Worm (Caenorhabditis elegans) whole organism, early embryonic: ENCODE data around the gene F44D12.8.

Experiments
- B0310.2 ChIP-seq: sonication (generic microtip); optimal IDR thresholded peaks from 2 replicates; lab custom pipeline; 2016; ENCODE audit warnings: mild to moderate bottlenecking, missing genetic modification characterization, missing compliant biosample characterization
- F13C5.2 ChIP-seq: sonication (generic microtip); optimal IDR thresholded peaks from 2 replicates; lab custom pipeline; 2017; ENCODE audit warnings: mild to moderate bottlenecking, missing genetic modification characterization, inconsistent platforms, missing compliant biosample characterization
- aly-1 ChIP-seq: sonication (generic microtip); optimal IDR thresholded peaks from 2 replicates; lab custom pipeline; 2016; ENCODE audit warnings: missing genetic modification characterization, missing compliant biosample characterization
- ama-1 ChIP-seq: fragments of 150-350 bp; optimal IDR thresholded peaks from 2 replicates; lab custom pipeline; 2014
- ceh-13 ChIP-seq: fragments of 200-800 bp; sonication (Bioruptor generic); optimal IDR thresholded peaks from 2 replicates; lab custom pipeline; 2018; ENCODE audit warnings: mild to moderate bottlenecking, missing genetic modification characterization, missing compliant biosample characterization
- ceh-36 ChIP-seq: sonication (generic microtip); optimal IDR thresholded peaks from 2 replicates; lab custom pipeline; 2016; ENCODE audit warnings: missing genetic modification characterization, inconsistent platforms, missing compliant biosample characterization
- ets-7 ChIP-seq: sonication (generic microtip); optimal IDR thresholded peaks from 2 replicates; lab custom pipeline; 2016; ENCODE audit warnings: missing genotype, missing genetic modification characterization, missing compliant biosample characterization
- flt-1 ChIP-seq: fragments of 200-800 bp; sonication (Bioruptor generic); IDR thresholded peaks from 2 replicates; pipeline ENCODE4 v1.3.6; 2022; ENCODE audit warnings: missing genetic modification characterization, missing compliant biosample characterization
- hmbx-1 ChIP-seq: sonication (generic microtip); optimal IDR thresholded peaks from 2 replicates; lab custom pipeline; 2016; ENCODE audit warnings: mild to moderate bottlenecking, missing genetic modification characterization, missing compliant biosample characterization
- hmg-4 ChIP-seq: fragments of 200-800 bp; sonication (Bioruptor generic); optimal IDR thresholded peaks from 2 replicates; lab custom pipeline; 2018; ENCODE audit warnings: mild to moderate bottlenecking, missing genetic modification characterization, missing compliant biosample characterization
- hnd-1 ChIP-seq: sonication (generic microtip); optimal IDR thresholded peaks from 2 replicates; lab custom pipeline; 2016; ENCODE audit warnings: missing genetic modification characterization, missing compliant biosample characterization
- pes-1 ChIP-seq: fragments of 200-800 bp; sonication (Bioruptor generic); IDR thresholded peaks from 2 replicates; pipeline ENCODE4 v1.3.6; 2022; ENCODE audit warnings: missing genetic modification reagents, missing genetic modification characterization, missing compliant biosample characterization
- scrt-1 ChIP-seq: fragments of 200-800 bp; sonication (Bioruptor generic); IDR thresholded peaks from 2 replicates; pipeline ENCODE4 v1.3.6; 2022; ENCODE audit warnings: missing genetic modification characterization, missing compliant biosample characterization
- sea-1 ChIP-seq: fragments of 200-800 bp; sonication (Bioruptor generic); conservative IDR thresholded peaks from 2 replicates; pipeline ENCODE4 v1.3.6; 2022; ENCODE audit warnings: missing genetic modification characterization, missing compliant biosample characterization
- tbx-11 ChIP-seq: fragments of 200-800 bp; sonication (Bioruptor generic); IDR thresholded peaks from 2 replicates; pipeline ENCODE4 v1.3.6; 2022; ENCODE audit warnings: missing genetic modification characterization, missing compliant biosample characterization
- tbx-37 ChIP-seq: fragments of 200-800 bp; sonication (Bioruptor generic); conservative IDR thresholded peaks from 2 replicates; pipeline ENCODE4 v1.3.6; 2022; ENCODE audit warnings: missing genetic modification reagents, missing genetic modification characterization, missing compliant biosample characterization
- tra-4 ChIP-seq: sonication (generic microtip); optimal IDR thresholded peaks from 2 replicates; lab custom pipeline; 2017; ENCODE audit warnings: missing genetic modification characterization, missing compliant biosample characterization

F44D12.8 gene

ce11 chrIV:10036966-10037365, 13.9 kb downstream of the F44D12.8 start, which contains the start of gene F44D12.10:
TSS of gene F44D12.10 (minus strand) at chrIV:10037066.
- TF ChIP-seq hmg-4 (no peak), hmbx-1 (tag; lab: Kevin White, UChicago) (no peak), B0310.2 (tag; lab: Kevin White, UChicago) (no peak), scrt-1 (GFP tag; lab: Robert Waterston, UW) (no peak), ceh-36 (tag; lab: Kevin White, UChicago) (no peak), F13C5.2 (tag; lab: Kevin White, UChicago) (no peak)

- no peak for TF ChIP-seq pes-1 (GFP tag; lab: Robert Waterston, UW)
- no peak for TF ChIP-seq hmbx-1 (tag; lab: Kevin White, UChicago)
- TF ChIP-seq hmg-4: no peak
- no peak for TF ChIP-seq aly-1 (tag; lab: Kevin White, UChicago)
- no peak for TF ChIP-seq tbx-11 (GFP tag; lab: Robert Waterston, UW)
- no peak for TF ChIP-seq ceh-36 (tag; lab: Kevin White, UChicago)
- no peak for TF ChIP-seq ets-7 (tag; lab: Kevin White, UChicago)
- no peak for TF ChIP-seq ama-1 (lab: Kevin White, UChicago)
- no peak for TF ChIP-seq ceh-13
- TF ChIP-seq B0310.2 (tag; lab: Kevin White, UChicago): no peak
- TF ChIP-seq flt-1 (GFP tag; lab: Robert Waterston, UW): no peak
- no peak for TF ChIP-seq sea-1 (GFP tag; lab: Robert Waterston, UW)
These were observed 17.7 kb downstream of the F44D12.8 start, which contains the start of gene dhs-31 for ce11 chrIV:10040803-10041202. TSS of gene dhs-31 (minus strand) at chrIV:10040903.

DNA sequence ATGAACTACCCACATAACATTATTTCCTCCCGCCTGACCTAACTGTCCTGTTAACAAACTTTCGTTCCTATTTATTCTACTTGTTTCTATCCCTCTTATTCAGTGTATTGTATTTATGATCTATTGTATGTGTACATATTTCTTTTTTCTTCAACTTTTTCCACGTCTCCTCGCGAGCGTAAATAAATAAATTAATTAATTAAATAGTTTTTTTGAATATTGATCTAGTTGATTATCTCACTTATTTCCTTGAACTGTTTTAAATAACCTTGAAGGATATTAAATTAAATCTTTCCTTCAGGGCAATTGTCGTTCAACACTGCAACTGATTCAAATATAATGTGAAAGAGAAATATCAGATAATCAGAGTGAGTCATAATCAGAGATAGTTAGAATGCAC, 19.8 kb downstream of the F44D12.8 start, which contains the start of gene frk-1:
frk-1 (plus strand) TSS at position 301 of the 400 bp plus-strand sequence.
- no peak for TF ChIP-seq ceh-13
- no peak for TF ChIP-seq hmg-4
- no peak for TF ChIP-seq flt-1 (GFP tag; lab: Robert Waterston, UW)
- TF ChIP-seq B0310.2 (tag; lab: Kevin White, UChicago): no peak
- no peak for TF ChIP-seq ets-7 (tag; lab: Kevin White, UChicago)
- no peak for TF ChIP-seq tbx-11 (GFP tag; lab: Robert Waterston, UW)
- TF ChIP-seq pes-1 (GFP tag; lab: Robert Waterston, UW): no peak
- TF ChIP-seq tra-4 (tag; lab: Kevin White, UChicago): no peak
- TF ChIP-seq F13C5.2 (tag; lab: Kevin White, UChicago): no peak
- TF ChIP-seq aly-1 (tag; lab: Kevin White, UChicago): no peak
- TF ChIP-seq hnd-1: no peak
- TF ChIP-seq hmbx-1 (tag; lab: Kevin White, UChicago): no peak
- no peak for TF ChIP-seq ama-1 (lab: Kevin White, UChicago)
- TF ChIP-seq tbx-37 (GFP tag; lab: Robert Waterston, UW): no peak

- TF ChIP-seq aly-1 (tag; lab: Kevin White, UChicago): no peak
- no peak for TF ChIP-seq tbx-37 (GFP tag; lab: Robert Waterston, UW)
- TF ChIP-seq tbx-11 (GFP tag; lab: Robert Waterston, UW): no peak
- no peak for TF ChIP-seq tra-4 (tag; lab: Kevin White, UChicago)
- TF ChIP-seq ama-1 (lab: Kevin White, UChicago): no peak
These were observed 22.9 kb downstream of the F44D12.8 start for ce11 chrIV:10046005-10046404.

DNA sequence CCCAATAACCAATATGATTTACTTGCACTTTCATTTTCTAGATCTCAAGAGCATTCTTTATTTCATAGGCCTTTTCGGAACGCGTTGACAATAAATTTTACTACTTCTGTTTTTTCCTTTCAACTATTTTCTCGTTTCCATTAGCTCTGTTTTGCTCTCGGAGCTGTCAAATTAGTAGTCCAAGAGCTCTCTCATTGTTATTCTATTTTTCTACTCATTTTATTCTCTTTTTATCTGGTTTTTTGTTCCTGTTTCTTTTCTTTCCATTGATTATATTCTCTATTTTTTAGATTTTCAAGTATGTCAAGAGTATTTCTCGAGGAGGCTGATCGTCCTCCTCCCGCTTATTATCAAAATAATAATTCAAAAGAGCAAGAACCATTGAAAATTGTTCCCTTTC, 24.0 kb downstream of the F44D12.8 start, which contains the start of gene T04B2.3:
T04B2.3 (plus strand) TSS at position 301 of the 400 bp plus-strand sequence.
- no peak for TF ChIP-seq hnd-1
- no peak for TF ChIP-seq hmg-4

DNA sequence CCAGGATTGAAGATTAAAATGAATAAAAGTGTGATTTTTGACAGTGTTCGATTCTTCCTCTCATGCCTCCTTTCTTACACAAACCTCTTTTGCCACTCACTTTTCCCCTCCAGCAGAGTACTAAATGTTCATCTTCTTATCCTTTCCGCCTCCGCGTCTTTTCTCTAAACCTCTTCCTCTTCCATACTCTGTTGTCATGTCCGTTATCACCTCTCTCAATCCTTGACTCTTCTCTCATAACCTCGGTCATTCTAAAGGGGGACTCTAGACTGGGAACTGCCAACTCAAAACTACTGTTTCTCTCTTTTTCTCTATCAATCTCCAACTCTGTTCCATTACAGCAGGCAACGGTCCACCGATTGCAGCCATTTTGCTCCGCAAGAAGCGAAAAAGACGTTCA, 25.2 kb downstream of the F44D12.8 start:
- no peak for TF ChIP-seq scrt-1 (GFP tag; lab: Robert Waterston, UW)
- no peak for TF ChIP-seq aly-1 (tag; lab: Kevin White, UChicago)
- TF ChIP-seq hmbx-1 (tag; lab: Kevin White, UChicago): no peak
- TF ChIP-seq hmg-4: no peak
- no peak for TF ChIP-seq tbx-37 (GFP tag; lab: Robert Waterston, UW)
- no peak for TF ChIP-seq ets-7 (tag; lab: Kevin White, UChicago)
- no peak for TF ChIP-seq hnd-1
- TF ChIP-seq tra-4 (tag; lab: Kevin White, UChicago): no peak
- TF ChIP-seq ama-1 (lab: Kevin White, UChicago): no peak
- TF ChIP-seq sea-1 (GFP tag; lab: Robert Waterston, UW): no peak
- TF ChIP-seq ceh-13: no peak
- TF ChIP-seq ceh-36 (tag; lab: Kevin White, UChicago): no peak
- no peak for TF ChIP-seq F13C5.2 (tag; lab: Kevin White, UChicago)
- TF ChIP-seq B0310.2 (tag; lab: Kevin White, UChicago): no peak

- TF ChIP-seq tra-4 (tag; lab: Kevin White, UChicago): no peak
- TF ChIP-seq hmbx-1 (tag; lab: Kevin White, UChicago): no peak
- TF ChIP-seq hmg-4: no peak
- no peak for TF ChIP-seq B0310.2 (tag; lab: Kevin White, UChicago)
- TF ChIP-seq sea-1 (GFP tag; lab: Robert Waterston, UW): no peak
These were observed 28.0 kb downstream of the F44D12.8 start, which contains the start of gene T04B2.8 for ce11 chrIV:10051088-10051487. TSS of gene T04B2.8 (minus strand) at chrIV:10051188.

DNA sequence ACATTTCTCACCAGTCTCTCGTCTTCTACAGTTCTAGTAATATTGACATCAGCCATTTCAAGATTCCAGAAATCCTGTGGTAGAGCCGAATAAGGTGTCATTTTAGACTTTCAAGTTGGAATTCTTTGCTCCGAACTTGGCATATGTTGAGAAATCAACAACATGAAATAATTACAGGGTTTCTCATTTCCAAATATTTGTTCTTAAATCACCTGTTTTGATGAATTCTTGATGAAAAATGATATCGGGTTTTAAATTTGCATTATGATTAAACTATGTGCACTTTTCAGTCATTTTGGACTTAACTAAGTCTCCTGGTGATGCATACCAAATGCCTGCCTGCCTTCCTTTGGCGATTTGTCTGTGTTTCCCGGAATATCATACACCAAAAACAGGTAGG, 30.5 kb downstream of the F44D12.8 start, which contains the start of gene srv-12:
srv-12 (minus strand) TSS at position 101 of the 400 bp plus-strand sequence.
- TF ChIP-seq sea-1 (GFP tag; lab: Robert Waterston, UW) (no peak), tra-4 (tag; lab: Kevin White, UChicago) (no peak), aly-1 (tag; lab: Kevin White, UChicago) (no peak), B0310.2 (tag; lab: Kevin White, UChicago) (no peak)
